Fruit fly (Drosophila melanogaster) whole organism, embryonic: Measurements from ENCODE around the gene retinin.

ENCODE experiments used
- Abd-B ChIP-seq: fragments of 200-800 bp; sonication (Bioruptor generic); optimal IDR thresholded peaks from 2 replicates; lab custom pipeline; 2018; ENCODE audit warnings: missing biosample characterization, mild to moderate bottlenecking, missing genetic modification characterization, moderate library complexity
- Awh ChIP-seq: fragments of 200-800 bp; sonication (Bioruptor generic); IDR thresholded peaks from 2 replicates; pipeline ENCODE4, ENCODE4 v1.3.6; 2022; ENCODE audit warnings: missing biosample characterization, missing genetic modification characterization
- Bgb ChIP-seq: fragments of 200-800 bp; sonication (Bioruptor generic); IDR thresholded peaks from 2 replicates; pipeline ENCODE4 v1.3.6; 2022; ENCODE audit warnings: missing biosample characterization, missing genetic modification characterization; ENCODE audit not compliant: partially characterized antibody
- CG10147 ChIP-seq: fragments of 200-800 bp; sonication (Bioruptor generic); optimal IDR thresholded peaks from 2 replicates; lab custom pipeline; 2019; ENCODE audit warnings: missing biosample characterization, mild to moderate bottlenecking, missing genetic modification characterization, moderate library complexity
- CG10274 ChIP-seq: fragments of 200-800 bp; sonication (Bioruptor generic); optimal IDR thresholded peaks from 3 replicates; lab custom pipeline; 2017; ENCODE audit warnings: missing biosample characterization, mild to moderate bottlenecking, missing genetic modification characterization
- CG11560 ChIP-seq: fragments of 200-800 bp; sonication (Bioruptor generic); IDR thresholded peaks from 3 replicates; pipeline ENCODE4 v1.3.6; 2022; ENCODE audit warnings: missing biosample characterization, missing genetic modification characterization
- CG14965 ChIP-seq: fragments of 200-800 bp; sonication (Bioruptor generic); optimal IDR thresholded peaks from 2 replicates; lab custom pipeline; 2016; ENCODE audit warnings: missing biosample characterization, missing genetic modification characterization, borderline replicate concordance
- CG15514 ChIP-seq: fragments of 200-800 bp; sonication (Bioruptor generic); optimal IDR thresholded peaks from 3 replicates; lab custom pipeline; 2017; ENCODE audit warnings: missing biosample characterization, missing genetic modification characterization, mild to moderate bottlenecking, moderate library complexity, missing genetic modification reagents
- CG1603 ChIP-seq: fragments of 200-800 bp; sonication (Bioruptor generic); optimal IDR thresholded peaks from 2 replicates; lab custom pipeline; 2019; ENCODE audit warnings: missing biosample characterization, mild to moderate bottlenecking, missing genetic modification characterization, moderate library complexity
- CG18476 ChIP-seq: fragments of 200-800 bp; sonication (Bioruptor generic); optimal IDR thresholded peaks from 2 replicates; lab custom pipeline; 2016; ENCODE audit warnings: missing biosample characterization, mild to moderate bottlenecking, missing genetic modification characterization
- CG2120 ChIP-seq: fragments of 200-800 bp; sonication (Bioruptor generic); optimal IDR thresholded peaks from 3 replicates; lab custom pipeline; 2016; ENCODE audit warnings: missing biosample characterization, missing genetic modification characterization
- CG2889 ChIP-seq: fragments of 200-800 bp; sonication (Bioruptor generic); IDR thresholded peaks from 3 replicates; pipeline ENCODE4 v1.3.6; 2022; ENCODE audit warnings: missing biosample characterization, missing genetic modification characterization
- CG3065 ChIP-seq: fragments of 200-800 bp; sonication (Bioruptor generic); optimal IDR thresholded peaks from 2 replicates; lab custom pipeline; 2016; ENCODE audit warnings: missing biosample characterization, missing genetic modification characterization
- CG31224 ChIP-seq: fragments of 200-800 bp; sonication (Bioruptor generic); IDR thresholded peaks from 2 replicates; pipeline ENCODE4 v1.3.6; 2022; ENCODE audit warnings: missing biosample characterization, missing genetic modification characterization
- CG31388 ChIP-seq: fragments of 200-800 bp; sonication (Bioruptor generic); optimal IDR thresholded peaks from 2 replicates; lab custom pipeline; 2016; ENCODE audit warnings: missing biosample characterization, missing genetic modification characterization
- CG3847 ChIP-seq: fragments of 200-800 bp; sonication (Bioruptor generic); IDR thresholded peaks from 2 replicates; pipeline ENCODE4 v1.3.6; 2022; ENCODE audit warnings: missing biosample characterization, missing genetic modification characterization
- CG4328 ChIP-seq: fragments of 200-800 bp; sonication (Bioruptor generic); optimal IDR thresholded peaks from 3 replicates; lab custom pipeline; 2017; ENCODE audit warnings: missing biosample characterization, missing genetic modification reagents, missing genetic modification characterization
- CG4424 ChIP-seq: fragments of 200-800 bp; sonication (Bioruptor generic); optimal IDR thresholded peaks from 3 replicates; lab custom pipeline; 2016; ENCODE audit warnings: missing biosample characterization, missing genetic modification characterization
- CG7556 ChIP-seq: fragments of 200-800 bp; sonication (Bioruptor generic); optimal IDR thresholded peaks from 2 replicates; lab custom pipeline; 2017; ENCODE audit warnings: missing biosample characterization, mild to moderate bottlenecking, missing genetic modification characterization
- CG7987 ChIP-seq: fragments of 200-800 bp; sonication (Bioruptor generic); optimal IDR thresholded peaks from 2 replicates; lab custom pipeline; 2018; ENCODE audit warnings: missing biosample characterization, mild to moderate bottlenecking, missing genetic modification characterization, moderate library complexity
- CoRest ChIP-seq: fragments of 200-800 bp; sonication (Bioruptor generic); optimal IDR thresholded peaks from 3 replicates; lab custom pipeline; 2018; ENCODE audit warnings: missing biosample characterization, mild to moderate bottlenecking, missing genetic modification characterization, moderate library complexity
- D ChIP-seq, 2 experiments: fragments of 200-800 bp in 1 of 2; fragments of >200 bp in 1 of 2; sonication (Bioruptor generic) in 1 of 2; optimal IDR thresholded peaks; 2 replicates in 1 of 2; 3 replicates in 1 of 2; lab custom pipeline; 2017; ENCODE audit warnings: mild to moderate bottlenecking in 1 of 2, missing biosample characterization in 1 of 2, missing genetic modification characterization in 1 of 2, missing genetic modification reagents in 1 of 2
- D19A ChIP-seq: fragments of 200-800 bp; optimal IDR thresholded peaks from 3 replicates; lab custom pipeline; 2019; ENCODE audit warnings: missing biosample characterization, mild to moderate bottlenecking, missing genetic modification characterization, moderate library complexity
- Dad ChIP-seq: fragments of 200-800 bp; sonication (Bioruptor generic); optimal IDR thresholded peaks from 3 replicates; lab custom pipeline; 2016; ENCODE audit warnings: missing biosample characterization, missing genetic modification characterization
- Deaf1 ChIP-seq: fragments of 200-800 bp; optimal IDR thresholded peaks from 3 replicates; lab custom pipeline; 2019; ENCODE audit warnings: missing biosample characterization, mild to moderate bottlenecking, missing genetic modification characterization, moderate library complexity
- GATAe ChIP-seq: fragments of 200-800 bp; sonication (Bioruptor generic); conservative IDR thresholded peaks from 2 replicates; pipeline ENCODE4 v1.3.6; 2022; ENCODE audit warnings: missing biosample characterization, missing genetic modification characterization
- HLH4C ChIP-seq: fragments of 200-800 bp; sonication (Bioruptor generic); IDR thresholded peaks from 3 replicates; pipeline ENCODE4 v1.3.6; 2022; ENCODE audit warnings: missing biosample characterization, missing genetic modification characterization; ENCODE audit not compliant: partially characterized antibody
- Meics ChIP-seq: fragments of 200-800 bp; sonication (Bioruptor generic); optimal IDR thresholded peaks from 2 replicates; lab custom pipeline; 2017; ENCODE audit warnings: missing biosample characterization, mild to moderate bottlenecking, missing genetic modification characterization
- Neu2 ChIP-seq: fragments of 200-800 bp; sonication (Bioruptor generic); optimal IDR thresholded peaks from 3 replicates; lab custom pipeline; 2016; ENCODE audit warnings: missing biosample characterization, missing genetic modification characterization, borderline replicate concordance
- Nf-YB ChIP-seq: fragments of 200-800 bp; sonication (Bioruptor generic); optimal IDR thresholded peaks from 3 replicates; lab custom pipeline; 2019; ENCODE audit warnings: missing biosample characterization, mild to moderate bottlenecking, missing genetic modification characterization, moderate library complexity
- Pdp1 ChIP-seq, 2 experiments: fragments of 200-800 bp; sonication (Bioruptor generic); optimal IDR thresholded peaks; 3 replicates each; lab custom pipeline; 2016; ENCODE audit warnings: missing biosample characterization in 2 of 2, missing genetic modification characterization in 2 of 2, mild to moderate bottlenecking in 1 of 2, moderate library complexity in 1 of 2
- Rx ChIP-seq: fragments of 200-800 bp; sonication (Bioruptor generic); IDR thresholded peaks from 2 replicates; pipeline ENCODE4 v1.3.6; 2022; ENCODE audit warnings: missing biosample characterization, missing genetic modification characterization
- Scr ChIP-seq: fragments of 200-800 bp; sonication (Bioruptor generic); IDR thresholded peaks from 2 replicates; pipeline ENCODE4 v1.3.6; 2022; ENCODE audit warnings: missing biosample characterization, missing genetic modification characterization; ENCODE audit not compliant: partially characterized antibody
- TFAM ChIP-seq: fragments of 200-800 bp; sonication (Bioruptor generic); optimal IDR thresholded peaks from 2 replicates; lab custom pipeline; 2017; ENCODE audit warnings: missing biosample characterization, missing genetic modification characterization, inconsistent platforms
- Xrp1 ChIP-seq: fragments of 200-800 bp; sonication (Bioruptor generic); IDR thresholded peaks from 2 replicates; pipeline ENCODE4 v1.3.6; 2022; ENCODE audit warnings: missing biosample characterization, missing genetic modification characterization
- bab2 ChIP-seq: fragments of 200-800 bp; sonication (Bioruptor generic); optimal IDR thresholded peaks from 2 replicates; lab custom pipeline; 2016; ENCODE audit warnings: missing biosample characterization, missing genetic modification characterization
- dysf ChIP-seq: fragments of 200-800 bp; sonication (Bioruptor generic); IDR thresholded peaks from 3 replicates; pipeline ENCODE4 v1.3.6; 2022; ENCODE audit warnings: missing biosample characterization, missing genetic modification characterization
- h ChIP-seq: fragments of >200 bp; optimal IDR thresholded peaks from 2 replicates; lab custom pipeline; 2017
- hth ChIP-seq: fragments of >200 bp; optimal IDR thresholded peaks from 2 replicates; lab custom pipeline; 2017; ENCODE audit warnings: inconsistent platforms
- lbe ChIP-seq: fragments of 200-800 bp; sonication (Bioruptor generic); optimal IDR thresholded peaks from 2 replicates; lab custom pipeline; 2016; ENCODE audit warnings: missing biosample characterization, mild to moderate bottlenecking, missing genetic modification characterization
- lola ChIP-seq, 3 experiments: fragments of >200 bp in 2 of 3; fragments of 200-800 bp in 1 of 3; sonication (Bioruptor generic) in 1 of 3; optimal IDR thresholded peaks; 2 replicates each; lab custom pipeline; 2017 to 2019; ENCODE audit warnings: missing biosample characterization in 3 of 3, missing genetic modification characterization in 3 of 3, mild to moderate bottlenecking in 1 of 3, moderate library complexity in 1 of 3
- nerfin-2 ChIP-seq: fragments of 200-800 bp; sonication (Bioruptor generic); IDR thresholded peaks from 2 replicates; pipeline ENCODE4 v1.3.6; 2022; ENCODE audit warnings: missing biosample characterization, missing genetic modification characterization; ENCODE audit not compliant: partially characterized antibody
- nmo ChIP-seq: fragments of 200-800 bp; sonication (Bioruptor generic); optimal IDR thresholded peaks from 2 replicates; lab custom pipeline; 2018; ENCODE audit warnings: missing biosample characterization, mild to moderate bottlenecking, missing genetic modification characterization, moderate library complexity
- nom ChIP-seq: fragments of 200-800 bp; sonication (Bioruptor generic); optimal IDR thresholded peaks from 2 replicates; lab custom pipeline; 2017; ENCODE audit warnings: missing biosample characterization, missing genetic modification characterization, mild to moderate bottlenecking, moderate library complexity, missing genetic modification reagents
- sc ChIP-seq, 3 experiments: fragments of >200 bp in 2 of 3; fragments of 200-800 bp in 1 of 3; sonication (Bioruptor generic) in 1 of 3; optimal IDR thresholded peaks; 2 replicates in 2 of 3; 3 replicates in 1 of 3; lab custom pipeline; 2017; ENCODE audit warnings: mild to moderate bottlenecking in 1 of 3, missing biosample characterization in 1 of 3, missing genetic modification characterization in 1 of 3, missing genetic modification reagents in 1 of 3
- sens ChIP-seq: fragments of 200-800 bp; sonication (Bioruptor generic); peaks from one replicate; lab custom pipeline; 2016; ENCODE audit warnings: missing biosample characterization, missing genetic modification characterization
- tin ChIP-seq: fragments of 200-800 bp; sonication (Bioruptor generic); optimal IDR thresholded peaks from 3 replicates; lab custom pipeline; 2016; ENCODE audit warnings: missing biosample characterization, missing genetic modification characterization
- tll ChIP-seq, 2 experiments: fragments of 200-800 bp in 1 of 2; fragments of >200 bp in 1 of 2; sonication (Bioruptor generic) in 1 of 2; optimal IDR thresholded peaks; 2 replicates each; lab custom pipeline; 2017 to 2019; ENCODE audit warnings: missing biosample characterization in 2 of 2, missing genetic modification characterization in 2 of 2, mild to moderate bottlenecking in 1 of 2, moderate library complexity in 1 of 2

retinin gene

dm6 chr3L:16351770-16352429 is 20.2 kb downstream of the retinin start, which contains the start of the genes Golgin104 and Tcs3 (continued):
- peak; percentile 8 for TF ChIP-seq nmo (GFP tag; lab: Kevin White, UChicago)
- TF ChIP-seq hth = no peak
- no peak for TF ChIP-seq sens
- no peak for TF ChIP-seq h (lab: Kevin White, UChicago)
- peak in 1 of 2 experiments; percentile 7 for TF ChIP-seq tll (GFP tag; optimal IDR thresholded peaks at IDR 0.05; lab: Kevin White, UChicago)
- no peak for TF ChIP-seq CoRest
- TF ChIP-seq Neu2 (GFP tag; lab: Kevin White, UChicago) = no peak
- no peak for TF ChIP-seq CG31388 (GFP tag; lab: Kevin White, UChicago)
- TF ChIP-seq CG11560 (tag; lab: Robert Waterston, UW) = no peak
- peak in 1 of 2 experiments; percentile 3 for TF ChIP-seq Pdp1 (GFP tag; optimal IDR thresholded peaks at IDR 0.05; lab: Kevin White, UChicago)
- TF ChIP-seq CG7556 (GFP tag; lab: Kevin White, UChicago) = no peak
- no peak for TF ChIP-seq sc (optimal IDR thresholded peaks at IDR 0.05; lab: Kevin White, UChicago)
- TF ChIP-seq sc (GFP tag; optimal IDR thresholded peaks at IDR 0.05; lab: Kevin White, UChicago) = no peak
- no peak for TF ChIP-seq nerfin-2
- no peak for TF ChIP-seq lola (GFP tag; optimal IDR thresholded peaks at IDR 0.05; lab: Kevin White, UChicago)
- TF ChIP-seq tin = no peak
- TF ChIP-seq CG18476 (GFP tag; lab: Kevin White, UChicago) = no peak
- no peak for TF ChIP-seq Rx (GFP tag; lab: Robert Waterston, UW)
- TF ChIP-seq Dad (GFP tag; lab: Kevin White, UChicago) = no peak
- no peak for TF ChIP-seq CG4424 (GFP tag; lab: Kevin White, UChicago)
- TF ChIP-seq D19A (tag; lab: Kevin White, UChicago) = no peak
- no peak for TF ChIP-seq Xrp1 (GFP tag; lab: Robert Waterston, UW)
- peak; percentile 36 for TF ChIP-seq CG15514 (GFP tag; lab: Kevin White, UChicago)
- no peak for TF ChIP-seq D (optimal IDR thresholded peaks at IDR 0.05; lab: Kevin White, UChicago)
- no peak for TF ChIP-seq D (GFP tag; optimal IDR thresholded peaks at IDR 0.05; lab: Kevin White, UChicago)
- no peak for TF ChIP-seq CG1603 (tag; lab: Kevin White, UChicago)
- 0 out of 3 replicates have a peak, but pooled peaks have one; percentile 17 for TF ChIP-seq HLH4C
- no peak for TF ChIP-seq CG10274
- no peak for TF ChIP-seq Abd-B (GFP tag; lab: Kevin White, UChicago)
- no peak for TF ChIP-seq Awh (GFP tag; lab: Robert Waterston, UW)
- no peak for TF ChIP-seq GATAe
- TF ChIP-seq lbe (GFP tag; lab: Kevin White, UChicago) = no peak
- TF ChIP-seq TFAM = no peak
- no peak for TF ChIP-seq bab2 (GFP tag; lab: Kevin White, UChicago)
- peak; percentile 41; the same call in 1 of the 2 replicates for TF ChIP-seq CG3847
- TF ChIP-seq Bgb (GFP tag; lab: Robert Waterston, UW) = no peak
- TF ChIP-seq dysf (GFP tag; lab: Robert Waterston, UW) = no peak
- no peak for TF ChIP-seq nom (GFP tag; lab: Kevin White, UChicago)
- no peak for TF ChIP-seq CG10147 (GFP tag; lab: Kevin White, UChicago)
- TF ChIP-seq CG3065 (GFP tag; lab: Kevin White, UChicago) = no peak
- peak; percentile 38; the same call in 1 of the 2 replicates for TF ChIP-seq Scr
- TF ChIP-seq CG4328 = no peak
- no peak for TF ChIP-seq CG7987
- no peak for TF ChIP-seq Nf-YB (GFP tag; lab: Kevin White, UChicago)
- TF ChIP-seq CG14965 (GFP tag; lab: Kevin White, UChicago) = no peak
- no peak for TF ChIP-seq CG2120 (GFP tag; lab: Kevin White, UChicago)
- no peak for TF ChIP-seq Meics
- TF ChIP-seq CG31224 = no peak
- no peak for TF ChIP-seq CG2889 (GFP tag; lab: Robert Waterston, UW)
- TF ChIP-seq Deaf1 = no peak
